Fruit fly (Drosophila melanogaster) whole organism, prepupa: ENCODE data around the gene CG14285.
A peak's percentile ranks its signal among the peaks of the same experiment; 100 is the strongest.

Experiments used
- CG10631 ChIP-seq: fragments of 200-800 bp; sonication (Bioruptor generic); optimal IDR thresholded peaks from 2 replicates; lab custom pipeline; 2016; ENCODE audit warnings: missing biosample characterization, missing genetic modification characterization
- CG11294 ChIP-seq: fragments of 200-800 bp; sonication (Bioruptor generic); IDR thresholded peaks from 2 replicates; pipeline ENCODE4 v1.3.6; 2022; ENCODE audit warnings: missing biosample characterization, missing genetic modification characterization
- CG11762 ChIP-seq: fragments of 200-800 bp; sonication (Bioruptor generic); optimal IDR thresholded peaks from 3 replicates; lab custom pipeline; 2016; ENCODE audit warnings: missing biosample characterization, missing genetic modification characterization; ENCODE audit not compliant: insufficient read depth
- CG11902 ChIP-seq: fragments of 200-800 bp; sonication (Bioruptor generic); optimal IDR thresholded peaks from 3 replicates; lab custom pipeline; 2016; ENCODE audit warnings: missing biosample characterization, missing genetic modification characterization
- CG15336 ChIP-seq: fragments of 200-800 bp; sonication (Bioruptor generic); IDR thresholded peaks from 2 replicates; pipeline ENCODE4 v1.3.6; 2022; ENCODE audit warnings: missing biosample characterization, missing genetic modification characterization
- CG3032 ChIP-seq: fragments of 200-800 bp; optimal IDR thresholded peaks from 2 replicates; lab custom pipeline; 2019; ENCODE audit warnings: missing biosample characterization, mild to moderate bottlenecking, missing genetic modification characterization, moderate library complexity
- CG31627 ChIP-seq: fragments of 200-800 bp; sonication (Bioruptor generic); optimal IDR thresholded peaks from 3 replicates; lab custom pipeline; 2016; ENCODE audit warnings: missing biosample characterization, missing genetic modification characterization
- CG32006 ChIP-seq: fragments of 200-800 bp; sonication (Bioruptor generic); optimal IDR thresholded peaks from 3 replicates; lab custom pipeline; 2017; ENCODE audit warnings: missing biosample characterization, mild to moderate bottlenecking, missing genetic modification characterization
- CG3919 ChIP-seq: fragments of 200-800 bp; sonication (Bioruptor generic); optimal IDR thresholded peaks from 3 replicates; lab custom pipeline; 2016; ENCODE audit warnings: missing biosample characterization, missing genetic modification characterization
- CG4318 ChIP-seq: fragments of 200-800 bp; sonication (Bioruptor generic); optimal IDR thresholded peaks from 3 replicates; lab custom pipeline; 2017; ENCODE audit warnings: missing biosample characterization, mild to moderate bottlenecking, missing genetic modification characterization
- CG6163 ChIP-seq: fragments of 200-800 bp; sonication (Bioruptor generic); IDR thresholded peaks from 3 replicates; pipeline ENCODE4 v1.3.6; 2022; ENCODE audit warnings: missing biosample characterization, missing genetic modification characterization
- CG6276 ChIP-seq: fragments of 200-800 bp; sonication (Bioruptor generic); optimal IDR thresholded peaks from 2 replicates; lab custom pipeline; 2017; ENCODE audit warnings: missing biosample characterization, mild to moderate bottlenecking, missing genetic modification characterization
- CG6792 ChIP-seq: fragments of 200-800 bp; sonication (Bioruptor generic); optimal IDR thresholded peaks from 3 replicates; lab custom pipeline; 2016; ENCODE audit warnings: missing biosample characterization, missing genetic modification characterization
- CG6808 ChIP-seq: fragments of 200-800 bp; sonication (Bioruptor generic); optimal IDR thresholded peaks from 3 replicates; lab custom pipeline; 2017; ENCODE audit warnings: missing biosample characterization, missing genetic modification characterization, mild to moderate bottlenecking, moderate library complexity, missing genetic modification reagents
- CG6854 ChIP-seq: fragments of 200-800 bp; sonication (Bioruptor generic); optimal IDR thresholded peaks from 2 replicates; lab custom pipeline; 2017; ENCODE audit warnings: missing biosample characterization, mild to moderate bottlenecking, missing genetic modification characterization
- CG7368 ChIP-seq: fragments of 200-800 bp; sonication (Bioruptor generic); optimal IDR thresholded peaks from 3 replicates; lab custom pipeline; 2016; ENCODE audit warnings: missing biosample characterization, missing genetic modification characterization
- CG8119 ChIP-seq: fragments of 200-800 bp; sonication (Bioruptor generic); IDR thresholded peaks from 3 replicates; pipeline ENCODE4 v1.3.6; 2022; ENCODE audit warnings: missing biosample characterization, missing genetic modification characterization
- CG8319 ChIP-seq: fragments of 200-800 bp; sonication (Bioruptor generic); optimal IDR thresholded peaks from 3 replicates; lab custom pipeline; 2016; ENCODE audit warnings: missing biosample characterization, missing genetic modification characterization
- CG8632 ChIP-seq: fragments of 200-800 bp; sonication (Bioruptor generic); optimal IDR thresholded peaks from 3 replicates; lab custom pipeline; 2016; ENCODE audit warnings: missing biosample characterization, missing genetic modification characterization
- CG9139 ChIP-seq: fragments of 200-800 bp; sonication (Bioruptor generic); optimal IDR thresholded peaks from 3 replicates; lab custom pipeline; 2017; ENCODE audit warnings: missing biosample characterization, mild to moderate bottlenecking, missing genetic modification characterization
- Eip75B ChIP-seq: fragments of 200-800 bp; sonication (Bioruptor generic); optimal IDR thresholded peaks from 3 replicates; lab custom pipeline; 2016; ENCODE audit warnings: missing biosample characterization, missing genetic modification characterization
- Eip78C ChIP-seq: fragments of 200-800 bp; sonication (Bioruptor generic); peaks from one replicate; lab custom pipeline; 2016; ENCODE audit warnings: missing biosample characterization, missing genetic modification characterization
- Eip93F ChIP-seq: fragments of 200-800 bp; sonication (Bioruptor generic); optimal IDR thresholded peaks from 2 replicates; lab custom pipeline; 2016; ENCODE audit warnings: missing biosample characterization, mild to moderate bottlenecking, missing genetic modification characterization
- Ets21C ChIP-seq: fragments of 200-800 bp; sonication (Bioruptor generic); optimal IDR thresholded peaks from 3 replicates; lab custom pipeline; 2016; ENCODE audit warnings: missing biosample characterization, missing genetic modification characterization
- Gug ChIP-seq: fragments of 200-800 bp; sonication (Bioruptor generic); IDR thresholded peaks from 2 replicates; pipeline ENCODE4 v1.3.6; 2022; ENCODE audit warnings: missing biosample characterization, missing genetic modification characterization
- Hr38 ChIP-seq: sonication (Bioruptor generic); optimal IDR thresholded peaks from 2 replicates; lab custom pipeline; 2016; ENCODE audit warnings: missing biosample characterization, missing genetic modification characterization
- Hr39 ChIP-seq: fragments of 200-800 bp; sonication (Bioruptor generic); optimal IDR thresholded peaks from 2 replicates; lab custom pipeline; 2016; ENCODE audit warnings: missing biosample characterization, missing genetic modification characterization
- Hr4 ChIP-seq: fragments of 200-800 bp; sonication (Bioruptor generic); optimal IDR thresholded peaks from 3 replicates; lab custom pipeline; 2016; ENCODE audit warnings: missing biosample characterization, missing genetic modification characterization
- Lpt ChIP-seq: fragments of 200-800 bp; sonication (Bioruptor generic); optimal IDR thresholded peaks from 3 replicates; lab custom pipeline; 2016; ENCODE audit warnings: missing biosample characterization, missing genetic modification characterization
- OdsH ChIP-seq: fragments of 200-800 bp; sonication (Bioruptor generic); optimal IDR thresholded peaks from 3 replicates; lab custom pipeline; 2016; ENCODE audit warnings: missing biosample characterization, missing genetic modification characterization
- Smox ChIP-seq: fragments of 200-800 bp; sonication (Bioruptor generic); optimal IDR thresholded peaks from 3 replicates; lab custom pipeline; 2016; ENCODE audit warnings: missing biosample characterization, missing genetic modification characterization
- Sox14 ChIP-seq: fragments of 200-800 bp; sonication (Bioruptor generic); optimal IDR thresholded peaks from 3 replicates; lab custom pipeline; 2016; ENCODE audit warnings: missing biosample characterization, missing genetic modification characterization
- Sox15 ChIP-seq: fragments of 200-800 bp; sonication (Bioruptor generic); optimal IDR thresholded peaks from 3 replicates; lab custom pipeline; 2016; ENCODE audit warnings: missing biosample characterization, missing genetic modification characterization
- achi ChIP-seq: fragments of 200-800 bp; sonication (Bioruptor generic); optimal IDR thresholded peaks from 3 replicates; lab custom pipeline; 2016; ENCODE audit warnings: missing biosample characterization, missing genetic modification characterization
- acj6 ChIP-seq: fragments of 200-800 bp; sonication (Bioruptor generic); optimal IDR thresholded peaks from 3 replicates; lab custom pipeline; 2016; ENCODE audit warnings: missing biosample characterization, missing genetic modification characterization
- cyc ChIP-seq: fragments of 200-800 bp; sonication (Bioruptor generic); optimal IDR thresholded peaks from 3 replicates; lab custom pipeline; 2016; ENCODE audit warnings: missing biosample characterization, missing genetic modification characterization
- dac ChIP-seq: fragments of 200-800 bp; sonication (Bioruptor generic); optimal IDR thresholded peaks from 2 replicates; lab custom pipeline; 2017; ENCODE audit warnings: missing biosample characterization, mild to moderate bottlenecking, missing genetic modification characterization
- eg ChIP-seq: fragments of 200-800 bp; sonication (Bioruptor generic); IDR thresholded peaks from 3 replicates; pipeline ENCODE4 v1.3.6; 2022; ENCODE audit warnings: missing biosample characterization, missing genetic modification characterization
- esn ChIP-seq: fragments of 200-800 bp; sonication (Bioruptor generic); optimal IDR thresholded peaks from 2 replicates; lab custom pipeline; 2016; ENCODE audit warnings: missing biosample characterization, mild to moderate bottlenecking, missing genetic modification characterization, moderate library complexity
- fd59A ChIP-seq: fragments of 200-800 bp; sonication (Bioruptor generic); optimal IDR thresholded peaks from 2 replicates; lab custom pipeline; 2017; ENCODE audit warnings: missing biosample characterization, mild to moderate bottlenecking, missing genetic modification characterization, missing genetic modification reagents
- fkh ChIP-seq: fragments of 200-800 bp; sonication (Bioruptor generic); optimal IDR thresholded peaks from 3 replicates; lab custom pipeline; 2017; ENCODE audit warnings: missing biosample characterization, mild to moderate bottlenecking, missing genetic modification characterization, moderate library complexity
- lz ChIP-seq: fragments of 200-800 bp; sonication (Bioruptor generic); optimal IDR thresholded peaks from 3 replicates; lab custom pipeline; 2016; ENCODE audit warnings: missing biosample characterization, missing genetic modification characterization
- pdm3 ChIP-seq: fragments of 200-800 bp; sonication (Bioruptor generic); optimal IDR thresholded peaks from 3 replicates; lab custom pipeline; 2016; ENCODE audit warnings: missing biosample characterization, missing genetic modification characterization
- salr ChIP-seq, 2 experiments: fragments of 200-800 bp; sonication (Bioruptor generic); optimal IDR thresholded peaks; 3 replicates each; lab custom pipeline; 2016 to 2018; ENCODE audit warnings: missing biosample characterization in 2 of 2, missing genetic modification characterization in 2 of 2, mild to moderate bottlenecking in 1 of 2
- ss ChIP-seq, 2 experiments: fragments of 200-800 bp; sonication (Bioruptor generic); optimal IDR thresholded peaks; 2 replicates in 1 of 2; 3 replicates in 1 of 2; lab custom pipeline; 2017 to 2018; ENCODE audit warnings: mild to moderate bottlenecking in 2 of 2, missing biosample characterization in 2 of 2, missing genetic modification characterization in 2 of 2, moderate library complexity in 1 of 2
- svp ChIP-seq: fragments of 200-800 bp; sonication (Bioruptor generic); peaks from one replicate; lab custom pipeline; 2016; ENCODE audit warnings: missing biosample characterization, missing genetic modification characterization
- vri ChIP-seq: fragments of 200-800 bp; sonication (Bioruptor generic); optimal IDR thresholded peaks from 3 replicates; lab custom pipeline; 2016; ENCODE audit warnings: missing biosample characterization, mild to moderate bottlenecking, missing genetic modification characterization

Gene CG14285

dm6 chr3R:19073002-19073401 is 48.1 kb downstream of the CG14285 start (continued):
- TF ChIP-seq Hr38 (no peak), CG4318 (GFP tag; lab: Kevin White, UChicago) (peak; percentile 84), CG7368 (peak; percentile 74), CG6276 (GFP tag; lab: Kevin White, UChicago) (peak; percentile 89), OdsH (GFP tag; lab: Kevin White, UChicago) (peak; percentile 90), esn (peak; percentile 80), Eip93F (no peak), CG9139 (GFP tag; lab: Kevin White, UChicago) (peak; percentile 88), Hr4 (GFP tag; lab: Kevin White, UChicago) (peak; percentile 90), lz (GFP tag; lab: Kevin White, UChicago) (peak; percentile 78), CG11902 (GFP tag; lab: Kevin White, UChicago) (peak; percentile 69), CG6792 (GFP tag; lab: Kevin White, UChicago) (peak; percentile 78), svp (GFP tag; lab: Kevin White, UChicago) (peak; percentile 89), CG31627 (GFP tag; lab: Kevin White, UChicago) (peak; percentile 60), Sox15 (GFP tag; lab: Kevin White, UChicago) (peak; percentile 67), Hr39 (GFP tag; lab: Kevin White, UChicago) (peak; percentile 64), CG8632 (peak; percentile 86), CG6163 (GFP tag; lab: Robert Waterston, UW) (peak; percentile 91), Gug (GFP tag; lab: Robert Waterston, UW) (peak; percentile 86), CG3032 (tag; lab: Kevin White, UChicago) (peak; percentile 92), Lpt (GFP tag; lab: Kevin White, UChicago) (peak; percentile 84), dac (GFP tag; lab: Kevin White, UChicago) (peak; percentile 73), CG11762 (GFP tag; lab: Kevin White, UChicago) (peak; percentile 85), CG6854 (GFP tag; lab: Kevin White, UChicago) (peak; percentile 39), pdm3 (peak; percentile 89), salr (GFP tag; optimal IDR thresholded peaks at IDR 0.05; lab: Kevin White, UChicago) (peak; percentile 69 to 84), Sox14 (GFP tag; lab: Kevin White, UChicago) (peak; percentile 88), CG32006 (peak; percentile 93), acj6 (GFP tag; lab: Kevin White, UChicago) (peak; percentile 90), CG15336 (GFP tag; lab: Robert Waterston, UW) (peak; percentile 94)
- TF ChIP-seq, all 60 proteins: peak for 57

dm6 chr3R:19074207-19074606 is 49.3 kb downstream of the CG14285 start:
- TF ChIP-seq Ets21C (GFP tag; lab: Kevin White, UChicago), result no peak
- peak; percentile 60 for TF ChIP-seq acj6 (GFP tag; lab: Kevin White, UChicago)
- no peak for TF ChIP-seq vri (GFP tag; lab: Kevin White, UChicago)
- peak; percentile 71 for TF ChIP-seq Eip75B (GFP tag; lab: Kevin White, UChicago)
- TF ChIP-seq eg, result peak; percentile 85
- peak; percentile 53 for TF ChIP-seq OdsH (GFP tag; lab: Kevin White, UChicago)
- TF ChIP-seq CG10631 (GFP tag; lab: Kevin White, UChicago), result peak; percentile 67
- TF ChIP-seq Hr4 (GFP tag; lab: Kevin White, UChicago), result peak; percentile 62
- no peak for TF ChIP-seq fkh (GFP tag; lab: Kevin White, UChicago)
- TF ChIP-seq Eip78C (GFP tag; lab: Kevin White, UChicago), result peak; percentile 82
- TF ChIP-seq Smox (GFP tag; lab: Kevin White, UChicago), result no peak
- peak; percentile 2 for TF ChIP-seq Sox15 (GFP tag; lab: Kevin White, UChicago)
- TF ChIP-seq salr (GFP tag; optimal IDR thresholded peaks at IDR 0.05; lab: Kevin White, UChicago), result peak; percentile 12 to 56
- peak; percentile 19 for TF ChIP-seq cyc (GFP tag; lab: Kevin White, UChicago)
- peak; percentile 60 for TF ChIP-seq pdm3
- TF ChIP-seq CG11294 (GFP tag; lab: Robert Waterston, UW), result peak; percentile 77
- no peak for TF ChIP-seq CG11902 (GFP tag; lab: Kevin White, UChicago)
- peak; percentile 6 for TF ChIP-seq CG8632
- peak; percentile 71 for TF ChIP-seq CG3919 (GFP tag; lab: Kevin White, UChicago)
- TF ChIP-seq achi (GFP tag; lab: Kevin White, UChicago), result peak; percentile 61
- no peak for TF ChIP-seq CG6854 (GFP tag; lab: Kevin White, UChicago)
- peak; percentile 22 for TF ChIP-seq CG31627 (GFP tag; lab: Kevin White, UChicago)
- TF ChIP-seq svp (GFP tag; lab: Kevin White, UChicago), result peak; percentile 29
- peak; percentile 74 for TF ChIP-seq CG8119 (GFP tag; lab: Robert Waterston, UW)
- peak; percentile 41 for TF ChIP-seq CG6808 (GFP tag; lab: Kevin White, UChicago)
- no peak for TF ChIP-seq Eip93F
- peak; percentile 10 for TF ChIP-seq CG8319 (GFP tag; lab: Kevin White, UChicago)
- peak; percentile 76 for TF ChIP-seq Gug (GFP tag; lab: Robert Waterston, UW)
- peak; percentile 91 for TF ChIP-seq CG6163 (GFP tag; lab: Robert Waterston, UW)
- peak; percentile 73 for TF ChIP-seq CG32006
- peak; percentile 50 for TF ChIP-seq CG6792 (GFP tag; lab: Kevin White, UChicago)
- TF ChIP-seq fd59A (GFP tag; lab: Kevin White, UChicago), result peak; percentile 10
- peak; percentile 34 for TF ChIP-seq CG4318 (GFP tag; lab: Kevin White, UChicago)
- TF ChIP-seq lz (GFP tag; lab: Kevin White, UChicago), result peak; percentile 11
- peak; percentile 48 for TF ChIP-seq Lpt (GFP tag; lab: Kevin White, UChicago)
- peak in 1 of 2 experiments; percentile 0 for TF ChIP-seq ss (GFP tag; optimal IDR thresholded peaks at IDR 0.05; lab: Kevin White, UChicago)
- TF ChIP-seq Hr38, result no peak
- peak; percentile 29 for TF ChIP-seq CG3032 (tag; lab: Kevin White, UChicago)
